Worm (Caenorhabditis elegans) whole organism, L3 larva: ENCODE data around the gene emb-1.

Experiments used
- R02D3.7 ChIP-seq: fragments of 150-350 bp; optimal IDR thresholded peaks from 2 replicates; lab custom pipeline; 2014; ENCODE audit warnings: missing biosample characterization, missing genetic modification characterization
- egl-27 ChIP-seq: sonication (generic microtip); optimal IDR thresholded peaks from 4 replicates; lab custom pipeline; 2017; ENCODE audit warnings: missing biosample characterization, missing genetic modification reagents, missing genetic modification characterization
- lin-15B ChIP-seq: fragments of 150-350 bp; optimal IDR thresholded peaks from 2 replicates; lab custom pipeline; 2014; ENCODE audit warnings: missing biosample characterization, missing genetic modification characterization
- lin-39 ChIP-seq: fragments of 150-350 bp; optimal IDR thresholded peaks from 2 replicates; lab custom pipeline; 2018; ENCODE audit warnings: missing biosample characterization, missing genetic modification reagents, missing genetic modification characterization
- nhr-11 ChIP-seq: fragments of 150-350 bp; optimal IDR thresholded peaks from 2 replicates; lab custom pipeline; 2014; ENCODE audit warnings: missing biosample characterization, missing genetic modification characterization
- nhr-76 ChIP-seq: fragments of 150-350 bp; sonication (generic microtip); optimal IDR thresholded peaks from 5 replicates; lab custom pipeline; 2014; ENCODE audit warnings: missing biosample characterization, missing genetic modification characterization
- nhr-77 ChIP-seq: fragments of 150-350 bp; optimal IDR thresholded peaks from 2 replicates; lab custom pipeline; 2014; ENCODE audit warnings: missing biosample characterization, missing genetic modification characterization
- pha-4 ChIP-seq: fragments of 150-350 bp; optimal IDR thresholded peaks from 2 replicates; lab custom pipeline; 2014; ENCODE audit warnings: missing biosample characterization, missing genetic modification reagents, missing genetic modification characterization
- snpc-4 ChIP-seq: fragments of 150-350 bp; optimal IDR thresholded peaks from 2 replicates; lab custom pipeline; 2014; ENCODE audit warnings: missing biosample characterization, missing genetic modification characterization
- zag-1 ChIP-seq: fragments of 150-350 bp; optimal IDR thresholded peaks from 2 replicates; lab custom pipeline; 2014; ENCODE audit warnings: missing biosample characterization, missing genetic modification characterization

ce11 chrIII:5222777-5223176 lies 49.5 kb downstream of the emb-1 start:
- no peak for TF ChIP-seq lin-15B (tag; lab: Kevin White, UChicago)
- TF ChIP-seq zag-1 (tag; lab: Kevin White, UChicago): no peak
- TF ChIP-seq egl-27 (tag; lab: Kevin White, UChicago): no peak
- no peak for TF ChIP-seq nhr-77 (tag; lab: Kevin White, UChicago)
- TF ChIP-seq nhr-11: no peak
- TF ChIP-seq R02D3.7 (tag; lab: Kevin White, UChicago): no peak
- no peak for TF ChIP-seq lin-39 (tag; lab: Kevin White, UChicago)
- TF ChIP-seq snpc-4 (tag; lab: Kevin White, UChicago): no peak
- TF ChIP-seq nhr-76 (tag; lab: Kevin White, UChicago): no peak
- TF ChIP-seq pha-4 (tag; lab: Kevin White, UChicago): peak; percentile 97
